Worm (Caenorhabditis elegans): ENCODE data around the gene srbc-75.

DNA sequence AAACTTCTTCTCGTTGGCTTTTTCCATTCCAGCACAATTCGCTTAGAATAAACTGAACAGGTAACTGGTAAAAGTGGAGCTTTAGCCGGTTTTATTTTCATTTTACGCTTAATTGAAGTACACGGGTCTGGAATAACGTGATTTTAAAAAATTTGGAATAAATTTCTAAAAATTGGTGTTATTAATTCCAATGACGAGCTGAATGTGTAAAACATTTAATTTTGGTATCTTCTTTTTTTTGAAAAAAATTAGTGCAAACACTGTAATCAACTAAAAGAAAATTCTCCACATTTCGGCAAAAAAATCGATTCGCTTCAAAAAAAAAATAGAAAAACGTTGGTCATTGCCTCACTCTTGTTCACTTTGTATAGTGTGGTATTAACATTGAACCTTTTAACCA is 18.6 kb downstream of the srbc-75 start, which contains the start of gene T10H4.4:
- no peak for TF ChIP-seq fkh-10 (GFP tag; optimal IDR thresholded peaks at IDR 0.05)
- TF ChIP-seq pax-1 (tag; optimal IDR thresholded peaks at IDR 0.05) = no peak
- TF ChIP-seq che-1 (tag; optimal IDR thresholded peaks at IDR 0.05) = no peak
- TF ChIP-seq ets-4 (tag; optimal IDR thresholded peaks at IDR 0.05) = no peak
- TF ChIP-seq hlh-30 (tag; optimal IDR thresholded peaks at IDR 0.05; ENCODE audit: insufficient read depth) = no peak
- no peak for TF ChIP-seq dve-1 (tag; optimal IDR thresholded peaks at IDR 0.05)
- TF ChIP-seq C08G9.2 (tag; optimal IDR thresholded peaks at IDR 0.05) = no peak
- TF ChIP-seq ceh-9 (tag; optimal IDR thresholded peaks at IDR 0.05) = no peak
- TF ChIP-seq pqm-1 (tag; optimal IDR thresholded peaks at IDR 0.05) = no peak
- TF ChIP-seq madf-2 (tag; optimal IDR thresholded peaks at IDR 0.05) = no peak
- TF ChIP-seq ttx-3 (tag; optimal IDR thresholded peaks at IDR 0.05) = no peak
